Fruit fly (Drosophila melanogaster): ENCODE measurements around the gene CG18788.

Gene CG18788

dm6 chr2L:12002922-12003791, 30.8 kb upstream of the CG18788 start (continued):
- no peak for TF ChIP-seq CG9705 (GFP tag; optimal IDR thresholded peaks at IDR 0.05)
- peak; percentile 49 for TF ChIP-seq HLH106 (tag; optimal IDR thresholded peaks at IDR 0.05)
- no peak for TF ChIP-seq dsf (GFP tag; optimal IDR thresholded peaks at IDR 0.05; ENCODE audit: borderline replicate concordance)
- TF ChIP-seq Dfd (GFP tag; optimal IDR thresholded peaks at IDR 0.05): peak; percentile 8
- no peak for TF ChIP-seq Dif (GFP tag; optimal IDR thresholded peaks at IDR 0.05; ENCODE audit: partially characterized antibody)
- peak; percentile 2 for TF ChIP-seq rgr (GFP tag; optimal IDR thresholded peaks at IDR 0.05)
- TF ChIP-seq dl (GFP tag; optimal IDR thresholded peaks at IDR 0.05; ENCODE audit: insufficient read depth in 1 of 2, partially characterized antibody in 2 of 2): peak; percentile 64 to 90
- no peak for TF ChIP-seq Hr78 (GFP tag; optimal IDR thresholded peaks at IDR 0.05)
- TF ChIP-seq ey (GFP tag; optimal IDR thresholded peaks at IDR 0.05): no peak
- TF ChIP-seq jim (GFP tag; optimal IDR thresholded peaks at IDR 0.05): no peak

DNA sequence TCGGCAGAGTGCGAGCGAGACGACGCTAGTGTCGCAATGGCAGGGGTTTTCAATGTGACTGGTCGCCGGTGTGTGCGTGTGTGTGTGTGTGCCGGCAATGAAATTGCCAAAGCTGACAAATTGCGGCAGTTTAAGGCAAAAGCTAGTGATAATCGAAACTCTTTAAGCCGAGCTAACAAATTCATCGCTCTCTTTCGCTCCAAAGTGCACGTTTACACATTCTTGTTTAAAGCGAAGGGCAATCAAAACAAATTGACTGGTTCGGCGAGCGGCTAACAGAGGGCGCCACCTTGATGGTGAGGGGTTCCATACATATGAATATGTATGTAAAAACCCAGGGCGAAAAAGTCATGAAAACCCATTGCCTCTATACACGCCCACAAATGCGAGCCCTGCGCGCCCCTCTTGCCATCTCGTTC, 30.2 kb upstream of the CG18788 start:
- no peak for TF ChIP-seq Hnf4 (GFP tag; optimal IDR thresholded peaks at IDR 0.05)
- TF ChIP-seq HLH106 (tag; optimal IDR thresholded peaks at IDR 0.05): no peak
- TF ChIP-seq OdsH (GFP tag; optimal IDR thresholded peaks at IDR 0.05): no peak
- no peak for TF ChIP-seq CrebA (GFP tag; optimal IDR thresholded peaks at IDR 0.05; ENCODE audit: borderline replicate concordance)
- no peak for TF ChIP-seq Sp1 (GFP tag; optimal IDR thresholded peaks at IDR 0.05)
- TF ChIP-seq tai (GFP tag; optimal IDR thresholded peaks at IDR 0.05): no peak
- no peak for TF ChIP-seq Vsx2 (GFP tag; optimal IDR thresholded peaks at IDR 0.05; ENCODE audit: partially characterized antibody)
- no peak for TF ChIP-seq dl (GFP tag; optimal IDR thresholded peaks at IDR 0.05; ENCODE audit: insufficient read depth in 1 of 2, partially characterized antibody in 2 of 2)
- TF ChIP-seq psq (GFP tag; optimal IDR thresholded peaks at IDR 0.05): no peak
- no peak for TF ChIP-seq dmrt93B (GFP tag; optimal IDR thresholded peaks at IDR 0.05)
- TF ChIP-seq Dif (GFP tag; optimal IDR thresholded peaks at IDR 0.05; ENCODE audit: partially characterized antibody): no peak
- no peak for TF ChIP-seq Abd-B (GFP tag; optimal IDR thresholded peaks at IDR 0.05)
- no peak for TF ChIP-seq fru (GFP tag; optimal IDR thresholded peaks at IDR 0.05)
- TF ChIP-seq lola (GFP tag; optimal IDR thresholded peaks at IDR 0.05): peak; percentile 1
- TF ChIP-seq sv (GFP tag; optimal IDR thresholded peaks at IDR 0.05): no peak
- peak in 1 of 2 experiments; percentile 32 for TF ChIP-seq foxo (GFP tag; optimal IDR thresholded peaks at IDR 0.05)
- no peak for TF ChIP-seq Myc (optimal IDR thresholded peaks at IDR 0.05)
- no peak for TF ChIP-seq br (GFP tag; optimal IDR thresholded peaks at IDR 0.05)
- TF ChIP-seq GATAd (GFP tag; optimal IDR thresholded peaks at IDR 0.05): no peak
- no peak for TF ChIP-seq rgr (GFP tag; optimal IDR thresholded peaks at IDR 0.05)
- TF ChIP-seq N (GFP tag; optimal IDR thresholded peaks at IDR 0.05): no peak
- no peak for TF ChIP-seq CG9705 (GFP tag; optimal IDR thresholded peaks at IDR 0.05)
- peak; percentile 22 for TF ChIP-seq Hr83 (GFP tag; optimal IDR thresholded peaks at IDR 0.05; ENCODE audit: poor library complexity, severe bottlenecking)
- no peak for TF ChIP-seq Hr78 (GFP tag; optimal IDR thresholded peaks at IDR 0.05)
- no peak for TF ChIP-seq CG32264 (GFP tag; optimal IDR thresholded peaks at IDR 0.05)
- TF ChIP-seq ey (GFP tag; optimal IDR thresholded peaks at IDR 0.05): no peak

DNA sequence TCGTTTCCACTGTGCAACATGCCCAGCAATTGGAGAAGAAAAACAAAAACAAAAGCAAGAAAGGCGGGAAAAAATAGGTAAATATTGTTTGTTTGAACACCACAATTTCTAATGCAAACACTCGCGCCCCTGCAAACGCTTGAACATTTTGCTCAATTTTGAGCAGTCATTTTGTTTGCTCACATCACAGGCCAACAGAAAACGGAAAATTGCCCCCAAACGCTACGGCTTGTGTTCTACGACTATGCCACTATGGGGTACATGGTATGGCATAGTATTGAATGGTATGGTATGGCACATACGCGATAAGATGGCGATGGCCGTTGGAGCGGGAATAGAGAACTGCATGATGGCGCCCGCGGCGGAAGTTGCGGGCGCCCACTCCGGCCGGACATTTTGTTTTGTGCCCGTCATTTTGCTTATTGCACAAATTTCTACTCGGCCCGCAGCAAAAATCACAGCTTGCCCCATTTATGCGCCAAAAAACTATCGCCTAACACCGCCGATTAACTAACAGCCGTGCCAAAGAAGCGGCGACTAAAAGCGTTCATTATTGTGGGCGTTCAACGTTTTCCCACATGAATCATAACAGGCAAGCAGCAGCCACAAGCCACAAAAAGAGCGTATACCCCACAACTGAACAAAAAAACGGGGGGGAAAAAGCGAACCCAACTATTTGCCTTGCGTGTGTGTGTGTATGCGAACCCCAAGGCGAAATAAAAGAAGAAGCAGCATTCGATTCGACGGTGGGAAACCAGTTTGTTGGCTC, 29.6 kb upstream of the CG18788 start:
- TF ChIP-seq br (GFP tag; optimal IDR thresholded peaks at IDR 0.05) (no peak), rgr (GFP tag; optimal IDR thresholded peaks at IDR 0.05) (peak; percentile 11), usp (GFP tag; optimal IDR thresholded peaks at IDR 0.05) (no peak), brk (GFP tag; optimal IDR thresholded peaks at IDR 0.05) (no peak), sv (GFP tag; optimal IDR thresholded peaks at IDR 0.05) (peak; percentile 28), h (GFP tag; optimal IDR thresholded peaks at IDR 0.05) (no peak), Vsx2 (GFP tag; optimal IDR thresholded peaks at IDR 0.05; ENCODE audit: partially characterized antibody) (no peak), foxo (GFP tag; optimal IDR thresholded peaks at IDR 0.05) (peak in 1 of 2 experiments; percentile 22), OdsH (GFP tag; optimal IDR thresholded peaks at IDR 0.05) (peak; percentile 44), dl (GFP tag; optimal IDR thresholded peaks at IDR 0.05; ENCODE audit: insufficient read depth in 1 of 2, partially characterized antibody in 2 of 2) (peak in 1 of 2 experiments; percentile 31)

Measured in whole organism, wandering third instar larva.